Worm (Caenorhabditis elegans): ENCODE measurements around the gene col-142.

DNA sequence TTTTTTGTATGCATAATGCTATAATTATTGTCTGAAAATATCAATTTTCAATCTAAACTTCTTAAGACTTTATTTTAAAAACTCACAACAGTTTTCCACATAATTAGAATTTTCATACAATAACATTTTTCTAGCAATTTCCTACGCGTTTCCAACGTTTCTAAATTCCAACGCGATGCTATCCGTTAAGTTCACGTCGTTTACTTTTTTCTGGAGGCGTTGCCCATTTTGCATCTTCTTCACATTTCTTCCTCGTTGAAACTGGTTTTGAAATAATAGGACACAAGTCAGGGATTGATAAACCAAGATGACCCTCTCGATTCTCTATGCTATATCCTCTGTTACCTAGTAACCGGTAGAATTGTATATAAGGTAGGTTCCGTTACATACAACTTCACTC is 4.3 kb downstream of the col-142 start, which contains the start of the genes T15B7.14 and col-143:
- TF ChIP-seq nhr-6 (tag; optimal IDR thresholded peaks at IDR 0.05) (no peak), mes-2 (tag; optimal IDR thresholded peaks at IDR 0.05; ENCODE audit: poor library complexity, severe bottlenecking) (no peak), egl-27 (tag; optimal IDR thresholded peaks at IDR 0.05) (no peak), unc-39 (tag; optimal IDR thresholded peaks at IDR 0.05) (no peak), F49E8.2 (tag; optimal IDR thresholded peaks at IDR 0.05; ENCODE audit: borderline replicate concordance) (no peak), aly-2 (tag; optimal IDR thresholded peaks at IDR 0.05) (no peak), lin-1 (GFP tag; IDR thresholded peaks at IDR 0.05) (no peak), fkh-10 (GFP tag; optimal IDR thresholded peaks at IDR 0.05) (no peak), gei-8 (GFP tag; optimal IDR thresholded peaks at IDR 0.05) (no peak), ztf-11 (tag; optimal IDR thresholded peaks at IDR 0.05) (no peak), jun-1 (tag; optimal IDR thresholded peaks at IDR 0.05) (no peak)

Data from whole organism, L4 larva.